Fruit fly (Drosophila melanogaster) whole organism, prepupa: ENCODE results near the gene Mzt1.
A peak's percentile ranks its signal among the peaks of the same experiment; 100 is the strongest.

Experiments
- Blimp-1 ChIP-seq: fragments of 200-800 bp; sonication (Bioruptor generic); optimal IDR thresholded peaks from 3 replicates; lab custom pipeline; 2017; ENCODE audit warnings: missing biosample characterization, missing genetic modification characterization, mild to moderate bottlenecking, moderate library complexity, missing genetic modification reagents
- CG11902 ChIP-seq: fragments of 200-800 bp; sonication (Bioruptor generic); optimal IDR thresholded peaks from 3 replicates; lab custom pipeline; 2016; ENCODE audit warnings: missing biosample characterization, missing genetic modification characterization
- CG6792 ChIP-seq: fragments of 200-800 bp; sonication (Bioruptor generic); optimal IDR thresholded peaks from 3 replicates; lab custom pipeline; 2016; ENCODE audit warnings: missing biosample characterization, missing genetic modification characterization
- CG6808 ChIP-seq: fragments of 200-800 bp; sonication (Bioruptor generic); optimal IDR thresholded peaks from 3 replicates; lab custom pipeline; 2017; ENCODE audit warnings: missing biosample characterization, missing genetic modification characterization, mild to moderate bottlenecking, moderate library complexity, missing genetic modification reagents
- CG6854 ChIP-seq: fragments of 200-800 bp; sonication (Bioruptor generic); optimal IDR thresholded peaks from 2 replicates; lab custom pipeline; 2017; ENCODE audit warnings: missing biosample characterization, mild to moderate bottlenecking, missing genetic modification characterization
- CG8119 ChIP-seq: fragments of 200-800 bp; sonication (Bioruptor generic); IDR thresholded peaks from 3 replicates; pipeline ENCODE4 v1.3.6; 2022; ENCODE audit warnings: missing biosample characterization, missing genetic modification characterization
- Hr38 ChIP-seq: sonication (Bioruptor generic); optimal IDR thresholded peaks from 2 replicates; lab custom pipeline; 2016; ENCODE audit warnings: missing biosample characterization, missing genetic modification characterization
- cyc ChIP-seq: fragments of 200-800 bp; sonication (Bioruptor generic); optimal IDR thresholded peaks from 3 replicates; lab custom pipeline; 2016; ENCODE audit warnings: missing biosample characterization, missing genetic modification characterization
- dac ChIP-seq: fragments of 200-800 bp; sonication (Bioruptor generic); optimal IDR thresholded peaks from 2 replicates; lab custom pipeline; 2017; ENCODE audit warnings: missing biosample characterization, mild to moderate bottlenecking, missing genetic modification characterization
- eg ChIP-seq: fragments of 200-800 bp; sonication (Bioruptor generic); IDR thresholded peaks from 3 replicates; pipeline ENCODE4 v1.3.6; 2022; ENCODE audit warnings: missing biosample characterization, missing genetic modification characterization
- lz ChIP-seq: fragments of 200-800 bp; sonication (Bioruptor generic); optimal IDR thresholded peaks from 3 replicates; lab custom pipeline; 2016; ENCODE audit warnings: missing biosample characterization, missing genetic modification characterization

Gene Mzt1

DNA sequence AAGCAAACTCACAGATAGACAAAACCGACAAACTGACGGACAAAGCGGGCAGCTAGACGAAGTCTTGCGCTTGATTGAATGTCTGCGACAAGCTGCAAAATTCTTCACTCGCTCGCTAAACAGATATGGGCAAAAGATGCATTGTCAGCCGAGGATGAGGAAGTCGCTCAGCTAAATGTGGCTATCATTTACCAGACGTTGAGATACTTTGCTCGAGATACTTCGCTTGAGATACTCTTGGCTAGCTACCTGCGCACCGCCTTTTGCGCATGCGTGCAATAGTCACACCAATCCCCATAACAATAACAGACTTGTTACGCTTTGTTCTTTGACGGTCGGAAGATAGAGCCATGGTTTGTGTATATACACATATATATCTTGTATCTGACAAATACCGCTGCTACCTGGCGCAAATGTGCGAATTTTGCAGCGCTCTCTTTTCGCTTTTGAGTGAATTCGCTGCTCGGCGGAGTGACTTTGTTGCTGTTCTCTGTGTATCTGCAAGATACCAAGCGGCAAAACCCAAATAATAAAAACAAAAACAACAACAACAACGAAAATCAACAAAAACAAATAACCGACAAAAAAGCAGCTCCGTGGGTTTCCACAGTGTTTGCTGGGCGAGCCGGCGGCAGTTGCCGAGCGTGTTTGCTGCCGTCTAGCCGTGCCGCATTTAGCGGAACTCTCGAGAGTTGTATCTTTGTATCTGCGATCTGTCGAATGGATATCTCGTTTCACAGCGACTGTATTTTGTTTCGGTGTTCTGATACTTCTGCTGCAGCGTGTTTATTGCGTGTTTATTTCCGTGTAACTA is 49.8 kb downstream of the Mzt1 start (continued):
- no peak for TF ChIP-seq dac (GFP tag; lab: Kevin White, UChicago)
- peak; percentile 49; the same call in 1 of the 3 replicates for TF ChIP-seq CG8119 (GFP tag; lab: Robert Waterston, UW)
- no peak for TF ChIP-seq CG11902 (GFP tag; lab: Kevin White, UChicago)
- TF ChIP-seq CG6854 (GFP tag; lab: Kevin White, UChicago): peak; percentile 79
- TF ChIP-seq CG6792 (GFP tag; lab: Kevin White, UChicago): no peak
- no peak for TF ChIP-seq Blimp-1 (GFP tag; lab: Kevin White, UChicago)
- no peak for TF ChIP-seq cyc
- TF ChIP-seq lz (GFP tag; lab: Kevin White, UChicago): no peak
- TF ChIP-seq CG6808 (GFP tag; lab: Kevin White, UChicago): peak; percentile 31
- no peak for TF ChIP-seq Hr38
- peak; percentile 55; the same call in 2 of the 3 replicates for TF ChIP-seq eg
- TF ChIP-seq, all 60 proteins: peak for 14
